Fruit fly (Drosophila melanogaster) whole organism, prepupa: ENCODE measurements around the gene CG8814.

Experiments
- CG10631 ChIP-seq: fragments of 200-800 bp; sonication (Bioruptor generic); optimal IDR thresholded peaks from 2 replicates; lab custom pipeline; 2016; ENCODE audit warnings: missing biosample characterization, missing genetic modification characterization
- CG10669 ChIP-seq: fragments of 200-800 bp; sonication (Bioruptor generic); optimal IDR thresholded peaks from 3 replicates; lab custom pipeline; 2018; ENCODE audit warnings: missing biosample characterization, mild to moderate bottlenecking, missing genetic modification characterization, moderate library complexity
- CG11294 ChIP-seq: fragments of 200-800 bp; sonication (Bioruptor generic); IDR thresholded peaks from 2 replicates; pipeline ENCODE4 v1.3.6; 2022; ENCODE audit warnings: missing biosample characterization, missing genetic modification characterization
- CG11902 ChIP-seq: fragments of 200-800 bp; sonication (Bioruptor generic); optimal IDR thresholded peaks from 3 replicates; lab custom pipeline; 2016; ENCODE audit warnings: missing biosample characterization, missing genetic modification characterization
- CG15336 ChIP-seq: fragments of 200-800 bp; sonication (Bioruptor generic); IDR thresholded peaks from 2 replicates; pipeline ENCODE4 v1.3.6; 2022; ENCODE audit warnings: missing biosample characterization, missing genetic modification characterization
- CG1621 ChIP-seq: fragments of 200-800 bp; sonication (Bioruptor generic); optimal IDR thresholded peaks from 3 replicates; lab custom pipeline; 2018; ENCODE audit warnings: missing biosample characterization, mild to moderate bottlenecking, missing genetic modification characterization
- CG31627 ChIP-seq: fragments of 200-800 bp; sonication (Bioruptor generic); optimal IDR thresholded peaks from 3 replicates; lab custom pipeline; 2016; ENCODE audit warnings: missing biosample characterization, missing genetic modification characterization
- CG32006 ChIP-seq: fragments of 200-800 bp; sonication (Bioruptor generic); optimal IDR thresholded peaks from 3 replicates; lab custom pipeline; 2017; ENCODE audit warnings: missing biosample characterization, mild to moderate bottlenecking, missing genetic modification characterization
- CG3919 ChIP-seq: fragments of 200-800 bp; sonication (Bioruptor generic); optimal IDR thresholded peaks from 3 replicates; lab custom pipeline; 2016; ENCODE audit warnings: missing biosample characterization, missing genetic modification characterization
- CG4318 ChIP-seq: fragments of 200-800 bp; sonication (Bioruptor generic); optimal IDR thresholded peaks from 3 replicates; lab custom pipeline; 2017; ENCODE audit warnings: missing biosample characterization, mild to moderate bottlenecking, missing genetic modification characterization
- CG6792 ChIP-seq: fragments of 200-800 bp; sonication (Bioruptor generic); optimal IDR thresholded peaks from 3 replicates; lab custom pipeline; 2016; ENCODE audit warnings: missing biosample characterization, missing genetic modification characterization
- CG6808 ChIP-seq: fragments of 200-800 bp; sonication (Bioruptor generic); optimal IDR thresholded peaks from 3 replicates; lab custom pipeline; 2017; ENCODE audit warnings: missing biosample characterization, missing genetic modification characterization, mild to moderate bottlenecking, moderate library complexity, missing genetic modification reagents
- CG6854 ChIP-seq: fragments of 200-800 bp; sonication (Bioruptor generic); optimal IDR thresholded peaks from 2 replicates; lab custom pipeline; 2017; ENCODE audit warnings: missing biosample characterization, mild to moderate bottlenecking, missing genetic modification characterization
- CG8319 ChIP-seq: fragments of 200-800 bp; sonication (Bioruptor generic); optimal IDR thresholded peaks from 3 replicates; lab custom pipeline; 2016; ENCODE audit warnings: missing biosample characterization, missing genetic modification characterization
- CG8632 ChIP-seq: fragments of 200-800 bp; sonication (Bioruptor generic); optimal IDR thresholded peaks from 3 replicates; lab custom pipeline; 2016; ENCODE audit warnings: missing biosample characterization, missing genetic modification characterization
- CG9139 ChIP-seq: fragments of 200-800 bp; sonication (Bioruptor generic); optimal IDR thresholded peaks from 3 replicates; lab custom pipeline; 2017; ENCODE audit warnings: missing biosample characterization, mild to moderate bottlenecking, missing genetic modification characterization
- Eip75B ChIP-seq: fragments of 200-800 bp; sonication (Bioruptor generic); optimal IDR thresholded peaks from 3 replicates; lab custom pipeline; 2016; ENCODE audit warnings: missing biosample characterization, missing genetic modification characterization
- Eip78C ChIP-seq: fragments of 200-800 bp; sonication (Bioruptor generic); peaks from one replicate; lab custom pipeline; 2016; ENCODE audit warnings: missing biosample characterization, missing genetic modification characterization
- Eip93F ChIP-seq: fragments of 200-800 bp; sonication (Bioruptor generic); optimal IDR thresholded peaks from 2 replicates; lab custom pipeline; 2016; ENCODE audit warnings: missing biosample characterization, mild to moderate bottlenecking, missing genetic modification characterization
- Gug ChIP-seq: fragments of 200-800 bp; sonication (Bioruptor generic); IDR thresholded peaks from 2 replicates; pipeline ENCODE4 v1.3.6; 2022; ENCODE audit warnings: missing biosample characterization, missing genetic modification characterization
- Hr38 ChIP-seq: sonication (Bioruptor generic); optimal IDR thresholded peaks from 2 replicates; lab custom pipeline; 2016; ENCODE audit warnings: missing biosample characterization, missing genetic modification characterization
- Hr39 ChIP-seq: fragments of 200-800 bp; sonication (Bioruptor generic); optimal IDR thresholded peaks from 2 replicates; lab custom pipeline; 2016; ENCODE audit warnings: missing biosample characterization, missing genetic modification characterization
- Hr4 ChIP-seq: fragments of 200-800 bp; sonication (Bioruptor generic); optimal IDR thresholded peaks from 3 replicates; lab custom pipeline; 2016; ENCODE audit warnings: missing biosample characterization, missing genetic modification characterization
- Met ChIP-seq: fragments of 200-800 bp; sonication (Bioruptor generic); optimal IDR thresholded peaks from 3 replicates; lab custom pipeline; 2016; ENCODE audit warnings: missing biosample characterization, missing genetic modification characterization
- OdsH ChIP-seq: fragments of 200-800 bp; sonication (Bioruptor generic); optimal IDR thresholded peaks from 3 replicates; lab custom pipeline; 2016; ENCODE audit warnings: missing biosample characterization, missing genetic modification characterization
- Smox ChIP-seq: fragments of 200-800 bp; sonication (Bioruptor generic); optimal IDR thresholded peaks from 3 replicates; lab custom pipeline; 2016; ENCODE audit warnings: missing biosample characterization, missing genetic modification characterization
- Sox102F ChIP-seq: fragments of 200-800 bp; sonication (Bioruptor generic); optimal IDR thresholded peaks from 2 replicates; lab custom pipeline; 2016; ENCODE audit warnings: missing biosample characterization, mild to moderate bottlenecking, missing genetic modification characterization
- Sox14 ChIP-seq: fragments of 200-800 bp; sonication (Bioruptor generic); optimal IDR thresholded peaks from 3 replicates; lab custom pipeline; 2016; ENCODE audit warnings: missing biosample characterization, missing genetic modification characterization
- Sox15 ChIP-seq: fragments of 200-800 bp; sonication (Bioruptor generic); optimal IDR thresholded peaks from 3 replicates; lab custom pipeline; 2016; ENCODE audit warnings: missing biosample characterization, missing genetic modification characterization
- achi ChIP-seq: fragments of 200-800 bp; sonication (Bioruptor generic); optimal IDR thresholded peaks from 3 replicates; lab custom pipeline; 2016; ENCODE audit warnings: missing biosample characterization, missing genetic modification characterization
- acj6 ChIP-seq: fragments of 200-800 bp; sonication (Bioruptor generic); optimal IDR thresholded peaks from 3 replicates; lab custom pipeline; 2016; ENCODE audit warnings: missing biosample characterization, missing genetic modification characterization
- cyc ChIP-seq: fragments of 200-800 bp; sonication (Bioruptor generic); optimal IDR thresholded peaks from 3 replicates; lab custom pipeline; 2016; ENCODE audit warnings: missing biosample characterization, missing genetic modification characterization
- fd59A ChIP-seq: fragments of 200-800 bp; sonication (Bioruptor generic); optimal IDR thresholded peaks from 2 replicates; lab custom pipeline; 2017; ENCODE audit warnings: missing biosample characterization, mild to moderate bottlenecking, missing genetic modification characterization, missing genetic modification reagents
- fd85E ChIP-seq: fragments of 200-800 bp; sonication (Bioruptor generic); optimal IDR thresholded peaks from 3 replicates; lab custom pipeline; 2016; ENCODE audit warnings: missing biosample characterization, missing genetic modification characterization
- net ChIP-seq: fragments of 200-800 bp; sonication (Bioruptor generic); optimal IDR thresholded peaks from 3 replicates; lab custom pipeline; 2016; ENCODE audit warnings: missing biosample characterization, missing genetic modification characterization
- pdm3 ChIP-seq: fragments of 200-800 bp; sonication (Bioruptor generic); optimal IDR thresholded peaks from 3 replicates; lab custom pipeline; 2016; ENCODE audit warnings: missing biosample characterization, missing genetic modification characterization
- salr ChIP-seq, 2 experiments: fragments of 200-800 bp; sonication (Bioruptor generic); optimal IDR thresholded peaks; 3 replicates each; lab custom pipeline; 2016 to 2018; ENCODE audit warnings: missing biosample characterization in 2 of 2, missing genetic modification characterization in 2 of 2, mild to moderate bottlenecking in 1 of 2
- spab ChIP-seq: fragments of 200-800 bp; sonication (Bioruptor generic); optimal IDR thresholded peaks from 2 replicates; lab custom pipeline; 2017; ENCODE audit warnings: missing biosample characterization, mild to moderate bottlenecking, missing genetic modification characterization, missing genetic modification reagents
- topi ChIP-seq: fragments of 200-800 bp; sonication (Bioruptor generic); optimal IDR thresholded peaks from 3 replicates; lab custom pipeline; 2016; ENCODE audit warnings: missing biosample characterization, missing genetic modification characterization
- vri ChIP-seq: fragments of 200-800 bp; sonication (Bioruptor generic); optimal IDR thresholded peaks from 3 replicates; lab custom pipeline; 2016; ENCODE audit warnings: missing biosample characterization, mild to moderate bottlenecking, missing genetic modification characterization

The CG8814 gene

DNA sequence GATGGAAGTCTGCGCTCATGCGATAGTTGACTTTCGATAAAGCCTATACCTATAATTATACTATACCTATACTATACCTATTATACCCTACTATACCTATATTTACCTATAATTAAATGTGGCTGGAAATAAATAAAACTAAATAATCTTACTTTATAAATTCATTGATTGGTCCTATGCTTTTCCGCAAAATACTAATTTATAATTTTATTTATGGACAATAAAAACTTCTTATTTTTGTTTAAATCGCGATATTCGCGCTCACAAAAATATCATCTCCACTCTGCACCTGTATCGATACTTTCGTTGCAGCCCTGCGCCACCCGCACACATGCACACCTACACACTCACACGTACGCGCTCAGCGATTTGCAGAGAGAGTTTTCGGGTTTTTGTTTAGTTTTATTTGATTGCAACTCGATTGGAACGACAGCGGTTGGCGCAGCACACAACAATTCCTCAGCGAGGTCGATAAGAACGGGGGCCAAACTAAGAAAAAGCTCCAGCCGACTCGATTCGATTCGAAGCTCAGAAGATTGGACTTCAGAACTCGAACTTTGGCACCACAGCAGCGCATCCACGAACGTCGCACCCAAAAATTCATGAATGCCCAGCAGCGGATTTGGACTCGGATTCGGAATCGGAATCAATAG, at the start of gene CG8814 (continued):
- TF ChIP-seq CG11294 (no peak; the same call in 1 of the 2 replicates), Gug (GFP tag; lab: Robert Waterston, UW) (no peak; the same call in 1 of the 2 replicates), Eip78C (GFP tag; lab: Kevin White, UChicago) (peak; percentile 79), CG4318 (GFP tag; lab: Kevin White, UChicago) (peak; percentile 39), CG1621 (tag; lab: Kevin White, UChicago) (peak; percentile 39), CG8319 (GFP tag; lab: Kevin White, UChicago) (no peak), fd85E (GFP tag; lab: Kevin White, UChicago) (no peak), acj6 (GFP tag; lab: Kevin White, UChicago) (peak; percentile 53), CG31627 (GFP tag; lab: Kevin White, UChicago) (peak; percentile 69)

DNA sequence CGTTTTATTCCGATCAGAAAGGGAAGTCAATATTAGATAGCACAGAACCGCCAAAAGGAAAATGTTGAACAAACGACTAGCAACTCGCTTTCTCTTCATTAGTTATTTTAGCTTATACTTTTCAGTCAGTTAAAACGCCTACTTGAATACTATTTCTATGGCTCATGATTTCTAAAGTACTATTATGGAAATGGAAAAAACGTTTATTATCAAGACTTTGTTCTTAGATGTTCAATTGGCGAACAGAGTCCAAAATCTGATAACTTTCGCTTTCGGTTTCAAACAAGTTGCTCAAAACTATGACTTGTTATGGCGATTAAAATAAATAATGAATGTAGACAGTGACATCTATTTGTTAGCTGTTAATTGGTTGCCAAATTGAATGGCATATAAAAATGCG, 49.3 kb upstream of the CG8814 start, which contains the start of gene CG3123:
TSS of gene CG3123 (minus strand) at position 101 of the 400 bp plus-strand sequence.
- no peak for TF ChIP-seq Eip93F (GFP tag; lab: Kevin White, UChicago)
- TF ChIP-seq Eip75B, result no peak
- no peak for TF ChIP-seq CG1621 (tag; lab: Kevin White, UChicago)
- no peak for TF ChIP-seq CG9139 (GFP tag; lab: Kevin White, UChicago)
- no peak for TF ChIP-seq CG6792
- no peak for TF ChIP-seq CG6808
- TF ChIP-seq vri (GFP tag; lab: Kevin White, UChicago), result no peak
- no peak for TF ChIP-seq CG15336 (GFP tag; lab: Robert Waterston, UW)
- TF ChIP-seq spab (GFP tag; lab: Kevin White, UChicago), result no peak
- TF ChIP-seq CG10631 (GFP tag; lab: Kevin White, UChicago), result no peak

DNA sequence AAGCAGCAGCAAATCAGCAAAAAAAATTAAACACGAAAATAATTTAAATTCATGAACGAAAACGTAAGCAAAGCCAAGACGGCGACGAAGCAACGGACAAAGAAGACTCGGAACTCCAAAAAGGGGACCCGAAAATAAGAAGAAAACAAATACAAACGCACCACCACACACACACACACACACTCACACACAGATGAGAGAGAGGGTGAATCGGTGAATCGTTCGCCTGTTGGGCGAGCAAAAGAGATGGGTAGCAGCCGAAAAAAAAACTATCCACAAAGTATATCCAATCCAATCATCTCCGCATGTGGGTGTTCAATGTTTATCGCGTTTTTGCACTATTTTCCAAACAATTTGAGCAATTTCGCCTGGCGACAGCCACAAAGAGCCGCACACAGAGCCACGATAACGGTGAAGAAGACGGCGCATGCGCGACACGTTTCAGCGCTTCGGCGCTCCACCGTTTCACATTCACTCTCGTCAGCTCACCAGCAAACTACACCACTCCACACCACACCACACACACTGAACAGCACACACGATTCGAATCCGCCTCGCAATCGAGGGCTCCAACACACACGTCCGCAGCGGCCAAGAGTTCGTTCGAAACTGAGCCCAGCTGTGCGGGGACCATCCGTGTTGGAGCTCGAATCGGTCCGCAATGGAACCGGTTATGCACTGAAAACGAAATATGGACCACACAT, 44.9 kb upstream of the CG8814 start, which contains the start of gene Duox:
TSS of gene Duox (minus strand) at position 612 of the 704 bp plus-strand sequence.
- TF ChIP-seq Hr4 (GFP tag; lab: Kevin White, UChicago) (no peak), Eip78C (GFP tag; lab: Kevin White, UChicago) (peak; percentile 16), Hr39 (GFP tag; lab: Kevin White, UChicago) (no peak)
- TF ChIP-seq, all 60 proteins: peak for 1

DNA sequence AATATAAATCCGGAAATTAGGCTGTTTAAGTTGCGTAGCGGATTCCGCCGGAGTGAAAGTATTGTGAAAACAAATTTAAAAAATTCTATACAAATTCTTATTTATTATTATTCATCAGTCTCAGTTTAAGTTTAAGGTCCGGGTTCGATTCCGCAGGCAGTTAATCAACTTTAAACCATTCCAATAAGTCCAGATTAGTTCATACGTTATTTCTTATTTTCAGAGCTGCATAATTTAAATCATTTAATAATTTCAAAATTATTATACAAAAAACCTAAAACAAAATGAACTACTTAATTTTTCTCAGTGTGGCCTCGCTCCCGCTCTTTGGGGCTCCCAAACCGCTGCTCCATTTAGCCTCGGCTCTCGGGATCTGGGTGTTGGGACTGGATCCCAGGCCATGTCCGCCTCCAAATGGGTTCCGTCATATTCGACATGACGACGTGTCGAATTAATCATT, 44.3 kb upstream of the CG8814 start:
- TF ChIP-seq CG6854 (peak; percentile 84), CG8632 (peak; percentile 93), salr (GFP tag; optimal IDR thresholded peaks at IDR 0.05; lab: Kevin White, UChicago) (peak; percentile 67 to 98), Hr38 (no peak), vri (GFP tag; lab: Kevin White, UChicago) (peak; percentile 78), pdm3 (peak; percentile 89), CG6808 (peak; percentile 97), CG11294 (peak; percentile 65; the same call in 1 of the 2 replicates), CG10631 (GFP tag; lab: Kevin White, UChicago) (peak; percentile 94), topi (GFP tag; lab: Kevin White, UChicago) (peak; percentile 91), Hr4 (GFP tag; lab: Kevin White, UChicago) (peak; percentile 93), CG1621 (tag; lab: Kevin White, UChicago) (peak; percentile 53), acj6 (GFP tag; lab: Kevin White, UChicago) (peak; percentile 95), CG15336 (GFP tag; lab: Robert Waterston, UW) (peak; percentile 90), cyc (GFP tag; lab: Kevin White, UChicago) (peak; percentile 83), achi (GFP tag; lab: Kevin White, UChicago) (peak; percentile 94), Eip75B (peak; percentile 91), Hr39 (GFP tag; lab: Kevin White, UChicago) (peak; percentile 85), CG4318 (GFP tag; lab: Kevin White, UChicago) (peak; percentile 95), net (GFP tag; lab: Kevin White, UChicago) (peak; percentile 94), CG32006 (peak; percentile 98), OdsH (GFP tag; lab: Kevin White, UChicago) (peak; percentile 95), CG8319 (GFP tag; lab: Kevin White, UChicago) (peak; percentile 81), Eip93F (GFP tag; lab: Kevin White, UChicago) (peak; percentile 84), Sox15 (peak; percentile 88), Smox (GFP tag; lab: Kevin White, UChicago) (peak; percentile 90), CG3919 (GFP tag; lab: Kevin White, UChicago) (peak; percentile 94), CG10669 (GFP tag; lab: Kevin White, UChicago) (peak; percentile 92), Sox14 (GFP tag; lab: Kevin White, UChicago) (peak; percentile 91), CG11902 (GFP tag; lab: Kevin White, UChicago) (peak; percentile 82), Met (GFP tag; lab: Kevin White, UChicago) (peak; percentile 91), CG6792 (peak; percentile 93), fd59A (GFP tag; lab: Kevin White, UChicago) (peak; percentile 97), Sox102F (GFP tag; lab: Kevin White, UChicago) (peak; percentile 90), Gug (GFP tag; lab: Robert Waterston, UW) (peak; percentile 82)
